Fruit fly (Drosophila melanogaster): Measurements from ENCODE around the gene CG32262.

Gene CG32262

dm6 chr3L:3826541-3826940 lies 16.5 kb upstream of the CG32262 start (continued):
- TF ChIP-seq Awh (GFP tag; IDR thresholded peaks at IDR 0.05) (peak; percentile 94), CG5245 (GFP tag; optimal IDR thresholded peaks at IDR 0.05) (peak; percentile 36), sr (GFP tag; IDR thresholded peaks at IDR 0.05) (no peak; the same call in 2 of the 3 replicates), CG15479 (GFP tag; optimal IDR thresholded peaks at IDR 0.05) (no peak), Fer2 (tag; optimal IDR thresholded peaks at IDR 0.05) (peak; percentile 73), Abd-B (GFP tag; optimal IDR thresholded peaks at IDR 0.05) (no peak), CG2120 (GFP tag; optimal IDR thresholded peaks at IDR 0.05) (peak; percentile 72), stwl (tag; optimal IDR thresholded peaks at IDR 0.05) (no peak), grau (tag; optimal IDR thresholded peaks at IDR 0.05) (peak; percentile 90), hbn (GFP tag; IDR thresholded peaks at IDR 0.05; ENCODE audit: partially characterized antibody) (no peak), CG7556 (GFP tag; optimal IDR thresholded peaks at IDR 0.05) (peak; percentile 90), CG12104 (GFP tag; optimal IDR thresholded peaks at IDR 0.05) (peak; percentile 73), gce (GFP tag; IDR thresholded peaks at IDR 0.05) (peak; percentile 61; the same call in 1 of the 3 replicates), crol (GFP tag; IDR thresholded peaks at IDR 0.05) (peak; percentile 39; the same call in 1 of the 2 replicates), phol (tag; optimal IDR thresholded peaks at IDR 0.05) (peak; percentile 84), dimm (GFP tag; IDR thresholded peaks at IDR 0.05) (peak; percentile 39; the same call in 1 of the 2 replicates), br (optimal IDR thresholded peaks at IDR 0.05) (no peak), pita (GFP tag; optimal IDR thresholded peaks at IDR 0.05) (no peak), CG7928 (GFP tag; optimal IDR thresholded peaks at IDR 0.05) (peak; percentile 19), CG12071 (GFP tag; optimal IDR thresholded peaks at IDR 0.05) (peak; percentile 29), CG4820 (GFP tag; optimal IDR thresholded peaks at IDR 0.05) (peak; percentile 43), disco-r (GFP tag; optimal IDR thresholded peaks at IDR 0.05) (no peak), shn (GFP tag; optimal IDR thresholded peaks at IDR 0.05) (no peak), gro (GFP tag; optimal IDR thresholded peaks at IDR 0.05) (peak; percentile 15), CG13775 (GFP tag; optimal IDR thresholded peaks at IDR 0.05) (peak; percentile 71), CG4360 (GFP tag; IDR thresholded peaks at IDR 0.05) (no peak), CG30431 (GFP tag; optimal IDR thresholded peaks at IDR 0.05) (peak; percentile 26), CG3163 (GFP tag; optimal IDR thresholded peaks at IDR 0.05) (no peak), CG17802 (tag; optimal IDR thresholded peaks at IDR 0.05) (peak; percentile 23), CG2129 (GFP tag; IDR thresholded peaks at IDR 0.05; ENCODE audit: partially characterized antibody) (no peak), CG13424 (tag; optimal IDR thresholded peaks at IDR 0.05) (peak; percentile 90), cg (GFP tag; optimal IDR thresholded peaks at IDR 0.05) (no peak), CG17186 (GFP tag; optimal IDR thresholded peaks at IDR 0.05) (no peak), prd (optimal IDR thresholded peaks at IDR 0.05) (no peak), prd (GFP tag; IDR thresholded peaks at IDR 0.05) (peak; percentile 67; the same call in 2 of the 3 replicates), CG9727 (GFP tag; optimal IDR thresholded peaks at IDR 0.05) (peak; percentile 84), CG5953 (GFP tag; IDR thresholded peaks at IDR 0.05) (peak; percentile 73), trh (GFP tag; optimal IDR thresholded peaks at IDR 0.05) (peak; percentile 54), CG13123 (GFP tag; optimal IDR thresholded peaks at IDR 0.05) (no peak), tio (GFP tag; optimal IDR thresholded peaks at IDR 0.05) (peak; percentile 72), CG10366 (GFP tag; IDR thresholded peaks at IDR 0.05) (peak; percentile 69), CrebB (tag; optimal IDR thresholded peaks at IDR 0.05) (peak; percentile 83), crp (GFP tag; optimal IDR thresholded peaks at IDR 0.05) (peak in 1 of 2 experiments; percentile 17), abd-A (tag; optimal IDR thresholded peaks at IDR 0.05) (peak; percentile 31), grn (GFP tag; optimal IDR thresholded peaks at IDR 0.05) (no peak), CG13894 (tag; optimal IDR thresholded peaks at IDR 0.05) (peak; percentile 86), fd96Cb (tag; optimal IDR thresholded peaks at IDR 0.05) (peak; percentile 83), CG13624 (GFP tag; optimal IDR thresholded peaks at IDR 0.05) (no peak), CG2889 (GFP tag; IDR thresholded peaks at IDR 0.05) (no peak), jumu (GFP tag; optimal IDR thresholded peaks at IDR 0.05) (no peak), unpg (GFP tag; optimal IDR thresholded peaks at IDR 0.05) (peak; percentile 84), Mes4 (GFP tag; optimal IDR thresholded peaks at IDR 0.05) (no peak)
